Fruit fly (Drosophila melanogaster) whole organism, embryonic: ENCODE results near the gene CG13928.

ENCODE experiments used
- Bteb2 ChIP-seq: fragments of 200-800 bp; sonication (Bioruptor generic); optimal IDR thresholded peaks from 2 replicates; lab custom pipeline; 2016; ENCODE audit warnings: missing biosample characterization, missing genetic modification characterization
- CG10147 ChIP-seq: fragments of 200-800 bp; sonication (Bioruptor generic); optimal IDR thresholded peaks from 2 replicates; lab custom pipeline; 2019; ENCODE audit warnings: missing biosample characterization, mild to moderate bottlenecking, missing genetic modification characterization, moderate library complexity
- CG11398 ChIP-seq: fragments of 200-800 bp; sonication (Bioruptor generic); optimal IDR thresholded peaks from 2 replicates; lab custom pipeline; 2016; ENCODE audit warnings: missing biosample characterization, missing genetic modification characterization
- CG12155 ChIP-seq: fragments of 200-800 bp; sonication (Bioruptor generic); optimal IDR thresholded peaks from 3 replicates; lab custom pipeline; 2016; ENCODE audit warnings: missing biosample characterization, missing genetic modification characterization
- CG12659 ChIP-seq: fragments of 200-800 bp; sonication (Bioruptor generic); optimal IDR thresholded peaks from 3 replicates; lab custom pipeline; 2017; ENCODE audit warnings: mild to moderate bottlenecking, missing biosample characterization, missing genetic modification reagents, missing genetic modification characterization
- CG15514 ChIP-seq: fragments of 200-800 bp; sonication (Bioruptor generic); optimal IDR thresholded peaks from 3 replicates; lab custom pipeline; 2017; ENCODE audit warnings: missing biosample characterization, missing genetic modification characterization, mild to moderate bottlenecking, moderate library complexity, missing genetic modification reagents
- CG17186 ChIP-seq: fragments of 200-800 bp; sonication (Bioruptor generic); optimal IDR thresholded peaks from 3 replicates; lab custom pipeline; 2017; ENCODE audit warnings: missing biosample characterization, missing genetic modification reagents, missing genetic modification characterization
- CG17361 ChIP-seq: fragments of 200-800 bp; sonication (Bioruptor generic); IDR thresholded peaks from 3 replicates; pipeline ENCODE4 v1.3.6; 2022; ENCODE audit warnings: missing biosample characterization, missing genetic modification characterization
- CG17568 ChIP-seq: fragments of 200-800 bp; sonication (Bioruptor generic); optimal IDR thresholded peaks from 2 replicates; lab custom pipeline; 2018; ENCODE audit warnings: missing biosample characterization, mild to moderate bottlenecking, missing genetic modification characterization, moderate library complexity
- CG2120 ChIP-seq: fragments of 200-800 bp; sonication (Bioruptor generic); optimal IDR thresholded peaks from 3 replicates; lab custom pipeline; 2016; ENCODE audit warnings: missing biosample characterization, missing genetic modification characterization
- CG2199 ChIP-seq: fragments of 200-800 bp; sonication (Bioruptor generic); IDR thresholded peaks from 3 replicates; pipeline ENCODE4 v1.3.6; 2022; ENCODE audit warnings: missing biosample characterization, missing genetic modification characterization
- CG2889 ChIP-seq: fragments of 200-800 bp; sonication (Bioruptor generic); IDR thresholded peaks from 3 replicates; pipeline ENCODE4 v1.3.6; 2022; ENCODE audit warnings: missing biosample characterization, missing genetic modification characterization
- CG30020 ChIP-seq: fragments of 200-800 bp; optimal IDR thresholded peaks from 2 replicates; lab custom pipeline; 2019; ENCODE audit warnings: missing biosample characterization, mild to moderate bottlenecking, missing genetic modification characterization, moderate library complexity
- CG30403 ChIP-seq: fragments of 200-800 bp; sonication (Bioruptor generic); optimal IDR thresholded peaks from 3 replicates; lab custom pipeline; 2016; ENCODE audit warnings: missing biosample characterization, missing genetic modification characterization
- CG3163 ChIP-seq: fragments of 200-800 bp; sonication (Bioruptor generic); optimal IDR thresholded peaks from 3 replicates; lab custom pipeline; 2016; ENCODE audit warnings: missing biosample characterization, missing genetic modification characterization
- CG5245 ChIP-seq: fragments of 200-800 bp; sonication (Bioruptor generic); optimal IDR thresholded peaks from 3 replicates; lab custom pipeline; 2016; ENCODE audit warnings: missing biosample characterization, missing genetic modification characterization
- CG7271 ChIP-seq: fragments of 200-800 bp; sonication (Bioruptor generic); optimal IDR thresholded peaks from 2 replicates; lab custom pipeline; 2018; ENCODE audit warnings: missing biosample characterization, mild to moderate bottlenecking, missing genetic modification characterization, moderate library complexity
- CG9797 ChIP-seq: fragments of 200-800 bp; sonication (Bioruptor generic); optimal IDR thresholded peaks from 3 replicates; lab custom pipeline; 2018; ENCODE audit warnings: missing biosample characterization, mild to moderate bottlenecking, missing genetic modification characterization
- CrebB ChIP-seq: fragments of 200-800 bp; sonication (Bioruptor generic); optimal IDR thresholded peaks from 3 replicates; lab custom pipeline; 2018; ENCODE audit warnings: missing biosample characterization, mild to moderate bottlenecking, missing genetic modification characterization
- Doc3 ChIP-seq: fragments of 200-800 bp; sonication (Bioruptor generic); IDR thresholded peaks from 3 replicates; pipeline ENCODE4 v1.3.6; 2022; ENCODE audit warnings: missing biosample characterization, missing genetic modification characterization; ENCODE audit not compliant: partially characterized antibody
- Dref ChIP-seq: fragments of 200-800 bp; sonication (Bioruptor generic); IDR thresholded peaks from 2 replicates; pipeline ENCODE4 v1.3.6; 2022; ENCODE audit warnings: missing biosample characterization, missing genetic modification characterization
- Gsc ChIP-seq: fragments of 200-800 bp; sonication (Bioruptor generic); IDR thresholded peaks from 2 replicates; pipeline ENCODE4 v1.3.6; 2022; ENCODE audit warnings: missing biosample characterization, missing genetic modification characterization
- Nf-YB ChIP-seq: fragments of 200-800 bp; sonication (Bioruptor generic); optimal IDR thresholded peaks from 3 replicates; lab custom pipeline; 2019; ENCODE audit warnings: missing biosample characterization, mild to moderate bottlenecking, missing genetic modification characterization, moderate library complexity
- Oli ChIP-seq: fragments of 200-800 bp; sonication (Bioruptor generic); optimal IDR thresholded peaks from 2 replicates; lab custom pipeline; 2018; ENCODE audit warnings: missing biosample characterization, mild to moderate bottlenecking, missing genetic modification characterization, moderate library complexity
- Poxn ChIP-seq: fragments of 200-800 bp; sonication (Bioruptor generic); IDR thresholded peaks from 2 replicates; pipeline ENCODE4 v1.3.6; 2022; ENCODE audit warnings: missing biosample characterization, missing genetic modification characterization
- Rx ChIP-seq: fragments of 200-800 bp; sonication (Bioruptor generic); IDR thresholded peaks from 2 replicates; pipeline ENCODE4 v1.3.6; 2022; ENCODE audit warnings: missing biosample characterization, missing genetic modification characterization
- Scr ChIP-seq: fragments of 200-800 bp; sonication (Bioruptor generic); IDR thresholded peaks from 2 replicates; pipeline ENCODE4 v1.3.6; 2022; ENCODE audit warnings: missing biosample characterization, missing genetic modification characterization; ENCODE audit not compliant: partially characterized antibody
- TFAM ChIP-seq: fragments of 200-800 bp; sonication (Bioruptor generic); optimal IDR thresholded peaks from 2 replicates; lab custom pipeline; 2017; ENCODE audit warnings: missing biosample characterization, missing genetic modification characterization, inconsistent platforms
- Trl ChIP-seq, 3 experiments: fragments of >200 bp in 2 of 3; fragments of 200-800 bp in 1 of 3; sonication (Bioruptor generic) in 1 of 3; optimal IDR thresholded peaks; 2 replicates in 1 of 3; 3 replicates in 2 of 3; lab custom pipeline; 2016 to 2017; ENCODE audit warnings: missing biosample characterization in 1 of 3, missing genetic modification characterization in 1 of 3
- aop ChIP-seq: fragments of 200-800 bp; sonication (Bioruptor generic); IDR thresholded peaks from 2 replicates; pipeline ENCODE4 v1.3.6; 2022; ENCODE audit warnings: missing biosample characterization, missing genetic modification characterization
- bcd ChIP-seq: fragments of 200-800 bp; sonication (Bioruptor generic); optimal IDR thresholded peaks from 2 replicates; lab custom pipeline; 2017; ENCODE audit warnings: missing biosample characterization, mild to moderate bottlenecking, missing genetic modification characterization
- chif ChIP-seq, 2 experiments: fragments of 200-800 bp; sonication (Bioruptor generic); optimal IDR thresholded peaks; 3 replicates each; lab custom pipeline; 2016; ENCODE audit warnings: missing biosample characterization in 2 of 2, missing genetic modification characterization in 2 of 2
- croc ChIP-seq: fragments of 200-800 bp; sonication (Bioruptor generic); conservative IDR thresholded peaks from 3 replicates; pipeline ENCODE4 v1.3.6; 2022; ENCODE audit warnings: missing biosample characterization, missing genetic modification characterization
- crol ChIP-seq: fragments of 200-800 bp; sonication (Bioruptor generic); IDR thresholded peaks from 2 replicates; pipeline ENCODE4 v1.3.6; 2022; ENCODE audit warnings: missing biosample characterization, missing genetic modification characterization
- dan ChIP-seq: fragments of 200-800 bp; sonication (Bioruptor generic); IDR thresholded peaks from 2 replicates; pipeline ENCODE4 v1.3.6; 2022; ENCODE audit warnings: missing biosample characterization, missing genetic modification characterization
- dimm ChIP-seq: fragments of 200-800 bp; sonication (Bioruptor generic); IDR thresholded peaks from 2 replicates; pipeline ENCODE4 v1.3.6; 2022; ENCODE audit warnings: missing biosample characterization, missing genetic modification characterization
- dm ChIP-seq: fragments of 200-800 bp; sonication (Bioruptor generic); optimal IDR thresholded peaks from 3 replicates; lab custom pipeline; 2016; ENCODE audit warnings: missing biosample characterization, missing genetic modification characterization
- exex ChIP-seq: fragments of 200-800 bp; sonication (Bioruptor generic); optimal IDR thresholded peaks from 4 replicates; lab custom pipeline; 2018; ENCODE audit warnings: missing biosample characterization, mild to moderate bottlenecking, missing genetic modification characterization, moderate library complexity
- fd64A ChIP-seq: fragments of 200-800 bp; sonication (Bioruptor generic); optimal IDR thresholded peaks from 3 replicates; lab custom pipeline; 2018; ENCODE audit warnings: missing biosample characterization, mild to moderate bottlenecking, missing genetic modification characterization
- ftz-f1 ChIP-seq: fragments of 200-800 bp; sonication (Bioruptor generic); optimal IDR thresholded peaks from 2 replicates; lab custom pipeline; 2016; ENCODE audit warnings: missing biosample characterization, missing genetic modification characterization
- gfzf ChIP-seq: fragments of 200-800 bp; sonication (Bioruptor generic); optimal IDR thresholded peaks from 2 replicates; lab custom pipeline; 2016; ENCODE audit warnings: missing biosample characterization, mild to moderate bottlenecking, missing genetic modification characterization, moderate library complexity
- jigr1 ChIP-seq: fragments of 200-800 bp; sonication (Bioruptor generic); IDR thresholded peaks from 3 replicates; pipeline ENCODE4 v1.3.6; 2022; ENCODE audit warnings: missing biosample characterization, missing genetic modification characterization
- kay ChIP-seq: fragments of 200-800 bp; sonication (Bioruptor generic); optimal IDR thresholded peaks from 2 replicates; lab custom pipeline; 2016; ENCODE audit warnings: missing biosample characterization, missing genetic modification characterization
- ken ChIP-seq: fragments of 200-800 bp; sonication (Bioruptor generic); IDR thresholded peaks from 3 replicates; pipeline ENCODE4 v1.3.6; 2022; ENCODE audit warnings: missing biosample characterization, missing genetic modification characterization
- nom ChIP-seq: fragments of 200-800 bp; sonication (Bioruptor generic); optimal IDR thresholded peaks from 2 replicates; lab custom pipeline; 2017; ENCODE audit warnings: missing biosample characterization, missing genetic modification characterization, mild to moderate bottlenecking, moderate library complexity, missing genetic modification reagents
- pfk ChIP-seq: fragments of 200-800 bp; sonication (Bioruptor generic); optimal IDR thresholded peaks from 2 replicates; lab custom pipeline; 2018; ENCODE audit warnings: missing biosample characterization, mild to moderate bottlenecking, missing genetic modification characterization, moderate library complexity
- ro ChIP-seq: fragments of 200-800 bp; sonication (Bioruptor generic); IDR thresholded peaks from 2 replicates; pipeline ENCODE4 v1.3.6; 2022; ENCODE audit warnings: missing biosample characterization, missing genetic modification characterization
- run ChIP-seq: fragments of 200-800 bp; sonication (Bioruptor generic); optimal IDR thresholded peaks from 3 replicates; lab custom pipeline; 2018; ENCODE audit warnings: missing biosample characterization, mild to moderate bottlenecking, missing genetic modification characterization
- sens ChIP-seq: fragments of 200-800 bp; sonication (Bioruptor generic); peaks from one replicate; lab custom pipeline; 2016; ENCODE audit warnings: missing biosample characterization, missing genetic modification characterization
- slou ChIP-seq: fragments of 200-800 bp; sonication (Bioruptor generic); optimal IDR thresholded peaks from 3 replicates; lab custom pipeline; 2016; ENCODE audit warnings: missing biosample characterization, missing genetic modification characterization

The CG13928 gene

dm6 chr3L:1639185-1639812, 11.1 kb upstream of the CG13928 start, which contains the start of the genes Mettl2 and Bgb (continued):
- peak; percentile 63 for TF ChIP-seq slou
- no peak for TF ChIP-seq fd64A (GFP tag; lab: Kevin White, UChicago)
- peak; percentile 28 for TF ChIP-seq ftz-f1 (GFP tag; lab: Kevin White, UChicago)
- peak; percentile 65 for TF ChIP-seq CG5245 (GFP tag; lab: Kevin White, UChicago)
- no peak for TF ChIP-seq CG2199
- TF ChIP-seq TFAM (GFP tag; lab: Kevin White, UChicago): no peak
- TF ChIP-seq CG11398: no peak
- peak; percentile 75 for TF ChIP-seq bcd
- TF ChIP-seq Nf-YB: peak; percentile 15
- TF ChIP-seq CG30020: peak; percentile 57
- TF ChIP-seq dm: peak; percentile 35
- TF ChIP-seq CrebB (tag; lab: Kevin White, UChicago): no peak
- peak; percentile 90 for TF ChIP-seq Scr (GFP tag; lab: Robert Waterston, UW)
- peak; percentile 74 for TF ChIP-seq kay
- no peak for TF ChIP-seq dimm (GFP tag; lab: Robert Waterston, UW)
- TF ChIP-seq ken (GFP tag; lab: Robert Waterston, UW): peak; percentile 76
- TF ChIP-seq Rx (GFP tag; lab: Robert Waterston, UW): peak; percentile 69
- peak; percentile 86 for TF ChIP-seq Doc3 (GFP tag; lab: Robert Waterston, UW)
- peak; percentile 81 for TF ChIP-seq run (tag; lab: Kevin White, UChicago)
- TF ChIP-seq Trl (optimal IDR thresholded peaks at IDR 0.05; lab: Kevin White, UChicago): peak in 1 of 2 experiments; percentile 9
- TF ChIP-seq Trl (GFP tag; optimal IDR thresholded peaks at IDR 0.05; lab: Kevin White, UChicago): peak; percentile 83
- TF ChIP-seq exex (tag; lab: Kevin White, UChicago): no peak
- TF ChIP-seq gfzf: peak; percentile 64
- no peak for TF ChIP-seq pfk (GFP tag; lab: Kevin White, UChicago)
- TF ChIP-seq CG17186 (GFP tag; lab: Kevin White, UChicago): peak; percentile 53
- peak; percentile 70 to 84 for TF ChIP-seq chif (GFP tag; optimal IDR thresholded peaks at IDR 0.05; lab: Kevin White, UChicago)
- peak; percentile 76 for TF ChIP-seq CG9797 (GFP tag; lab: Kevin White, UChicago)
- peak; percentile 56 for TF ChIP-seq Bteb2 (GFP tag; lab: Kevin White, UChicago)
- TF ChIP-seq CG12155 (GFP tag; lab: Kevin White, UChicago): peak; percentile 81
- TF ChIP-seq nom: peak; percentile 9
- TF ChIP-seq ro (GFP tag; lab: Robert Waterston, UW): peak; percentile 66
- peak; percentile 91 for TF ChIP-seq CG17361 (GFP tag; lab: Robert Waterston, UW)
- TF ChIP-seq Gsc (GFP tag; lab: Robert Waterston, UW): peak; percentile 64
- peak; percentile 71; the same call in 2 of the 3 replicates for TF ChIP-seq jigr1 (GFP tag; lab: Robert Waterston, UW)
- peak; percentile 78 for TF ChIP-seq CG12659 (GFP tag; lab: Kevin White, UChicago)
- no peak for TF ChIP-seq CG7271 (tag; lab: Kevin White, UChicago)
- TF ChIP-seq dan (GFP tag; lab: Robert Waterston, UW): peak; percentile 40; the same call in 1 of the 2 replicates
- no peak for TF ChIP-seq Dref
- TF ChIP-seq CG30403: peak; percentile 92
- peak; percentile 76 for TF ChIP-seq CG10147 (GFP tag; lab: Kevin White, UChicago)
- no peak for TF ChIP-seq aop (GFP tag; lab: Robert Waterston, UW)
- peak; percentile 47; the same call in 1 of the 3 replicates for TF ChIP-seq CG2889 (GFP tag; lab: Robert Waterston, UW)
- peak; percentile 66 for TF ChIP-seq Oli (tag; lab: Kevin White, UChicago)
- no peak for TF ChIP-seq crol
- TF ChIP-seq CG17568 (GFP tag; lab: Kevin White, UChicago): no peak
- TF ChIP-seq sens (GFP tag; lab: Kevin White, UChicago): peak; percentile 96
- peak; percentile 83 for TF ChIP-seq CG15514
- peak; percentile 67 for TF ChIP-seq croc (GFP tag; lab: Robert Waterston, UW)
- TF ChIP-seq CG2120 (GFP tag; lab: Kevin White, UChicago): peak; percentile 88
- TF ChIP-seq CG3163: peak; percentile 49
- no peak for TF ChIP-seq Poxn (GFP tag; lab: Robert Waterston, UW)
